Worm (Caenorhabditis elegans) whole organism, midembryonic: ENCODE data around the gene gst-27.

Experiments
- T22C8.4 ChIP-seq: fragments of 200-800 bp; sonication (Bioruptor generic); IDR thresholded peaks from 2 replicates; pipeline ENCODE4 v1.3.6; 2022; ENCODE audit warnings: missing genetic modification characterization, missing compliant biosample characterization
- cog-1 ChIP-seq: sonication (generic microtip); optimal IDR thresholded peaks from 2 replicates; lab custom pipeline; 2016; ENCODE audit warnings: missing genetic modification characterization, missing compliant biosample characterization
- flt-1 ChIP-seq: fragments of 200-800 bp; sonication (Bioruptor generic); IDR thresholded peaks from 2 replicates; pipeline ENCODE4 v1.3.6; 2022; ENCODE audit warnings: missing genetic modification characterization, missing compliant biosample characterization
- klf-2 ChIP-seq: fragments of 200-800 bp; sonication (Bioruptor generic); conservative IDR thresholded peaks from 2 replicates; pipeline ENCODE4 v1.3.6; 2022; ENCODE audit warnings: missing genetic modification reagents, missing genetic modification characterization, missing compliant biosample characterization
- med-1 ChIP-seq: sonication (generic microtip); optimal IDR thresholded peaks from 2 replicates; lab custom pipeline; 2017; ENCODE audit warnings: missing genetic modification characterization, mild to moderate bottlenecking, missing compliant biosample characterization, antibody characterized with exemption, missing genetic modification reagents; ENCODE audit not compliant: insufficient read depth
- ref-1 ChIP-seq: fragments of 200-800 bp; sonication (Bioruptor generic); conservative IDR thresholded peaks from 2 replicates; pipeline ENCODE4 v1.3.6; 2022; ENCODE audit warnings: missing genetic modification reagents, missing genetic modification characterization, missing compliant biosample characterization
- tab-1 ChIP-seq: fragments of 200-800 bp; sonication (Bioruptor generic); IDR thresholded peaks from 2 replicates; pipeline ENCODE4 v1.3.6; 2022; ENCODE audit warnings: missing genetic modification characterization, missing compliant biosample characterization
- ztf-23 ChIP-seq: fragments of 200-800 bp; sonication (Bioruptor generic); IDR thresholded peaks from 2 replicates; pipeline ENCODE4 v1.3.6; 2022; ENCODE audit warnings: missing genetic modification reagents, missing genetic modification characterization, missing compliant biosample characterization

- no peak for TF ChIP-seq ztf-23
- TF ChIP-seq tab-1 (GFP tag; lab: Robert Waterston, UW): no peak
- no peak for TF ChIP-seq ref-1 (GFP tag; lab: Robert Waterston, UW)
- no peak for TF ChIP-seq flt-1 (GFP tag; lab: Robert Waterston, UW)
- TF ChIP-seq cog-1 (tag; lab: Kevin White, UChicago): no peak
- no peak for TF ChIP-seq T22C8.4
- no peak for TF ChIP-seq klf-2 (GFP tag; lab: Robert Waterston, UW)
- no peak for TF ChIP-seq med-1
Measured at ce11 chrII:15206234-15206633, 40.7 kb upstream of the gst-27 start.
